Fruit fly (Drosophila melanogaster) whole organism, embryonic: ENCODE data around the gene CG12194.
A peak's percentile ranks its signal among the peaks of the same experiment; 100 is the strongest.

Experiments used
- Aef1 ChIP-seq: fragments of 200-800 bp; sonication (Bioruptor generic); IDR thresholded peaks from 3 replicates; pipeline ENCODE4 v1.3.6; 2022; ENCODE audit warnings: missing biosample characterization, missing genetic modification characterization
- Blimp-1 ChIP-seq: fragments of 200-800 bp; sonication (Bioruptor generic); optimal IDR thresholded peaks from 3 replicates; lab custom pipeline; 2018; ENCODE audit warnings: missing biosample characterization, missing genetic modification characterization, mild to moderate bottlenecking, moderate library complexity, missing genetic modification reagents
- C15 ChIP-seq: fragments of 200-800 bp; sonication (Bioruptor generic); IDR thresholded peaks from 3 replicates; pipeline ENCODE4 v1.3.6; 2022; ENCODE audit warnings: missing biosample characterization, missing genetic modification characterization
- CG11093 ChIP-seq: fragments of 200-800 bp; sonication (Bioruptor generic); IDR thresholded peaks from 3 replicates; pipeline ENCODE4 v1.3.6; 2022; ENCODE audit warnings: missing biosample characterization, missing genetic modification characterization
- CG12071 ChIP-seq: fragments of 200-800 bp; sonication (Bioruptor generic); optimal IDR thresholded peaks from 3 replicates; lab custom pipeline; 2018; ENCODE audit warnings: missing biosample characterization, mild to moderate bottlenecking, missing genetic modification characterization
- CG1233 ChIP-seq: fragments of 200-800 bp; sonication (Bioruptor generic); optimal IDR thresholded peaks from 4 replicates; lab custom pipeline; 2018; ENCODE audit warnings: missing biosample characterization, mild to moderate bottlenecking, missing genetic modification characterization
- CG12744 ChIP-seq: fragments of 200-800 bp; sonication (Bioruptor generic); optimal IDR thresholded peaks from 2 replicates; lab custom pipeline; 2016; ENCODE audit warnings: missing biosample characterization, missing genetic modification characterization
- CG13123 ChIP-seq: fragments of 200-800 bp; sonication (Bioruptor generic); optimal IDR thresholded peaks from 2 replicates; lab custom pipeline; 2016; ENCODE audit warnings: missing biosample characterization, missing genetic modification characterization
- CG13287 ChIP-seq: fragments of 200-800 bp; sonication (Bioruptor generic); IDR thresholded peaks from 2 replicates; pipeline ENCODE4 v1.3.6; 2022; ENCODE audit warnings: missing biosample characterization, missing genetic modification characterization; ENCODE audit not compliant: partially characterized antibody
- CG15514 ChIP-seq: fragments of 200-800 bp; sonication (Bioruptor generic); optimal IDR thresholded peaks from 3 replicates; lab custom pipeline; 2017; ENCODE audit warnings: missing biosample characterization, missing genetic modification characterization, mild to moderate bottlenecking, moderate library complexity, missing genetic modification reagents
- CG15696 ChIP-seq: fragments of 200-800 bp; sonication (Bioruptor generic); optimal IDR thresholded peaks from 2 replicates; lab custom pipeline; 2019; ENCODE audit warnings: missing biosample characterization, mild to moderate bottlenecking, missing genetic modification characterization, moderate library complexity
- CG16863 ChIP-seq: fragments of 200-800 bp; sonication (Bioruptor generic); optimal IDR thresholded peaks from 3 replicates; lab custom pipeline; 2016; ENCODE audit warnings: missing biosample characterization, missing genetic modification characterization
- CG17186 ChIP-seq: fragments of 200-800 bp; sonication (Bioruptor generic); optimal IDR thresholded peaks from 3 replicates; lab custom pipeline; 2017; ENCODE audit warnings: missing biosample characterization, missing genetic modification reagents, missing genetic modification characterization
- CG2120 ChIP-seq: fragments of 200-800 bp; sonication (Bioruptor generic); optimal IDR thresholded peaks from 3 replicates; lab custom pipeline; 2016; ENCODE audit warnings: missing biosample characterization, missing genetic modification characterization
- CG2889 ChIP-seq: fragments of 200-800 bp; sonication (Bioruptor generic); IDR thresholded peaks from 3 replicates; pipeline ENCODE4 v1.3.6; 2022; ENCODE audit warnings: missing biosample characterization, missing genetic modification characterization
- CG32532 ChIP-seq: fragments of 200-800 bp; sonication (Bioruptor generic); IDR thresholded peaks from 2 replicates; pipeline ENCODE4 v1.3.6; 2022; ENCODE audit warnings: missing biosample characterization, missing genetic modification characterization
- CG33213 ChIP-seq: fragments of 200-800 bp; sonication (Bioruptor generic); optimal IDR thresholded peaks from 3 replicates; lab custom pipeline; 2016; ENCODE audit warnings: missing biosample characterization, missing genetic modification characterization
- CG34224 ChIP-seq: fragments of 200-800 bp; sonication (Bioruptor generic); IDR thresholded peaks from 3 replicates; pipeline ENCODE4 v1.3.6; 2022; ENCODE audit warnings: missing biosample characterization, missing genetic modification characterization; ENCODE audit not compliant: partially characterized antibody
- CG6791 ChIP-seq: fragments of 200-800 bp; sonication (Bioruptor generic); IDR thresholded peaks from 3 replicates; pipeline ENCODE4 v1.3.6; 2022; ENCODE audit warnings: missing biosample characterization, missing genetic modification characterization; ENCODE audit not compliant: partially characterized antibody
- CG8765 ChIP-seq: fragments of 200-800 bp; sonication (Bioruptor generic); IDR thresholded peaks from 2 replicates; pipeline ENCODE4 v1.3.6; 2022; ENCODE audit warnings: missing biosample characterization, missing genetic modification characterization
- CG9797 ChIP-seq: fragments of 200-800 bp; sonication (Bioruptor generic); optimal IDR thresholded peaks from 3 replicates; lab custom pipeline; 2018; ENCODE audit warnings: missing biosample characterization, mild to moderate bottlenecking, missing genetic modification characterization
- Dek ChIP-seq: fragments of 200-800 bp; sonication (Bioruptor generic); optimal IDR thresholded peaks from 3 replicates; lab custom pipeline; 2019; ENCODE audit warnings: missing biosample characterization, mild to moderate bottlenecking, missing genetic modification characterization, moderate library complexity
- Gsc ChIP-seq: fragments of 200-800 bp; sonication (Bioruptor generic); IDR thresholded peaks from 2 replicates; pipeline ENCODE4 v1.3.6; 2022; ENCODE audit warnings: missing biosample characterization, missing genetic modification characterization
- HHEX ChIP-seq: fragments of 200-800 bp; sonication (Bioruptor generic); optimal IDR thresholded peaks from 3 replicates; lab custom pipeline; 2017; ENCODE audit warnings: missing biosample characterization, mild to moderate bottlenecking, missing genetic modification characterization, missing genetic modification reagents
- Hey ChIP-seq: fragments of 200-800 bp; sonication (Bioruptor generic); optimal IDR thresholded peaks from 3 replicates; lab custom pipeline; 2018; ENCODE audit warnings: missing biosample characterization, mild to moderate bottlenecking, missing genetic modification characterization
- Lim3 ChIP-seq: fragments of 200-800 bp; sonication (Bioruptor generic); IDR thresholded peaks from 2 replicates; pipeline ENCODE4 v1.3.6; 2022; ENCODE audit warnings: missing biosample characterization, missing genetic modification characterization
- Max ChIP-seq: fragments of 200-800 bp; sonication (Bioruptor generic); optimal IDR thresholded peaks from 2 replicates; lab custom pipeline; 2016; ENCODE audit warnings: missing biosample characterization, mild to moderate bottlenecking, missing genetic modification characterization
- Mrtf ChIP-seq: fragments of 200-800 bp; sonication (Bioruptor generic); IDR thresholded peaks from 3 replicates; pipeline ENCODE4 v1.3.6; 2022; ENCODE audit warnings: missing biosample characterization, missing genetic modification characterization
- NC2α ChIP-seq: fragments of 200-800 bp; sonication (Bioruptor generic); optimal IDR thresholded peaks from 2 replicates; lab custom pipeline; 2016; ENCODE audit warnings: missing biosample characterization, missing genetic modification characterization
- Sin3A ChIP-seq: fragments of >200 bp; optimal IDR thresholded peaks from 2 replicates; lab custom pipeline; 2018
- Vsx1 ChIP-seq: fragments of 200-800 bp; sonication (Bioruptor generic); optimal IDR thresholded peaks from 2 replicates; lab custom pipeline; 2017; ENCODE audit warnings: missing biosample characterization, mild to moderate bottlenecking, missing genetic modification characterization, missing genetic modification reagents
- ab ChIP-seq: fragments of 200-800 bp; sonication (Bioruptor generic); optimal IDR thresholded peaks from 2 replicates; lab custom pipeline; 2016; ENCODE audit warnings: missing biosample characterization, missing genetic modification characterization
- ara ChIP-seq: fragments of 200-800 bp; sonication (Bioruptor generic); IDR thresholded peaks from 2 replicates; pipeline ENCODE4 v1.3.6; 2022; ENCODE audit warnings: missing biosample characterization, missing genetic modification characterization
- bigmax ChIP-seq: fragments of 200-800 bp; sonication (Bioruptor generic); optimal IDR thresholded peaks from 2 replicates; lab custom pipeline; 2018; ENCODE audit warnings: missing biosample characterization, mild to moderate bottlenecking, missing genetic modification characterization
- chn ChIP-seq: fragments of 200-800 bp; sonication (Bioruptor generic); optimal IDR thresholded peaks from 2 replicates; lab custom pipeline; 2016; ENCODE audit warnings: missing biosample characterization, missing genetic modification characterization
- croc ChIP-seq: fragments of 200-800 bp; sonication (Bioruptor generic); conservative IDR thresholded peaks from 3 replicates; pipeline ENCODE4 v1.3.6; 2022; ENCODE audit warnings: missing biosample characterization, missing genetic modification characterization
- emc ChIP-seq: fragments of 200-800 bp; sonication (Bioruptor generic); optimal IDR thresholded peaks from 2 replicates; lab custom pipeline; 2016; ENCODE audit warnings: missing biosample characterization, missing genetic modification characterization
- fu2 ChIP-seq: fragments of 200-800 bp; sonication (Bioruptor generic); optimal IDR thresholded peaks from 2 replicates; lab custom pipeline; 2016; ENCODE audit warnings: missing biosample characterization, missing genetic modification characterization
- inv ChIP-seq: fragments of 200-800 bp; sonication (Bioruptor generic); IDR thresholded peaks from 2 replicates; pipeline ENCODE4 v1.3.6; 2022; ENCODE audit warnings: missing biosample characterization, missing genetic modification characterization; ENCODE audit not compliant: partially characterized antibody
- kay ChIP-seq: fragments of 200-800 bp; sonication (Bioruptor generic); optimal IDR thresholded peaks from 2 replicates; lab custom pipeline; 2016; ENCODE audit warnings: missing biosample characterization, missing genetic modification characterization
- maf-S ChIP-seq: fragments of 200-800 bp; sonication (Bioruptor generic); optimal IDR thresholded peaks from 2 replicates; lab custom pipeline; 2016; ENCODE audit warnings: missing biosample characterization, missing genetic modification characterization
- pan ChIP-seq, 4 experiments: fragments of >200 bp in 3 of 4; fragments of 200-800 bp in 1 of 4; sonication (Bioruptor generic) in 1 of 4; optimal IDR thresholded peaks in 3 of 4; IDR thresholded peaks in 1 of 4; 2 replicates each; pipeline versions ENCODE4 v1.3.6 to Lab custom; 2017 to 2022; ENCODE audit warnings: missing biosample characterization in 2 of 4, missing genetic modification characterization in 2 of 4, mixed read lengths in 1 of 4
- prd ChIP-seq, 3 experiments: fragments of >200 bp in 2 of 3; fragments of 200-800 bp in 1 of 3; sonication (Bioruptor generic) in 1 of 3; optimal IDR thresholded peaks in 2 of 3; IDR thresholded peaks in 1 of 3; 2 replicates in 2 of 3; 3 replicates in 1 of 3; pipeline versions ENCODE4 v1.3.6 to Lab custom; 2017 to 2022; ENCODE audit warnings: missing biosample characterization in 1 of 3, missing genetic modification characterization in 1 of 3
- psq ChIP-seq: fragments of 200-800 bp; sonication (Bioruptor generic); optimal IDR thresholded peaks from 2 replicates; lab custom pipeline; 2017; ENCODE audit warnings: missing biosample characterization, missing genetic modification characterization
- run ChIP-seq: fragments of 200-800 bp; sonication (Bioruptor generic); optimal IDR thresholded peaks from 3 replicates; lab custom pipeline; 2018; ENCODE audit warnings: missing biosample characterization, mild to moderate bottlenecking, missing genetic modification characterization
- salm ChIP-seq: fragments of 200-800 bp; sonication (Bioruptor generic); optimal IDR thresholded peaks from 2 replicates; lab custom pipeline; 2018; ENCODE audit warnings: missing biosample characterization, mild to moderate bottlenecking, missing genetic modification characterization
- ssp ChIP-seq: fragments of 200-800 bp; sonication (Bioruptor generic); IDR thresholded peaks from 2 replicates; pipeline ENCODE4 v1.3.6; 2022; ENCODE audit warnings: missing biosample characterization, missing genetic modification characterization
- tll ChIP-seq, 2 experiments: fragments of 200-800 bp in 1 of 2; fragments of >200 bp in 1 of 2; sonication (Bioruptor generic) in 1 of 2; optimal IDR thresholded peaks; 2 replicates each; lab custom pipeline; 2017 to 2019; ENCODE audit warnings: missing biosample characterization in 2 of 2, missing genetic modification characterization in 2 of 2, mild to moderate bottlenecking in 1 of 2, moderate library complexity in 1 of 2
- unc-4 ChIP-seq: fragments of 200-800 bp; sonication (Bioruptor generic); IDR thresholded peaks from 2 replicates; pipeline ENCODE4 v1.3.6; 2022; ENCODE audit warnings: missing biosample characterization, missing genetic modification characterization; ENCODE audit not compliant: partially characterized antibody

CG12194 gene

dm6 chr2L:4850356-4850755, 12.2 kb downstream of the CG12194 start, which contains the start of the genes mRpS2 and Mon1 (continued):
- TF ChIP-seq CG33213 = peak; percentile 71
- TF ChIP-seq maf-S = peak; percentile 82
- peak; percentile 65 for TF ChIP-seq CG12744 (GFP tag; lab: Kevin White, UChicago)
- TF ChIP-seq Vsx1 (GFP tag; lab: Kevin White, UChicago) = no peak
- TF ChIP-seq NC2α (GFP tag; lab: Kevin White, UChicago) = peak; percentile 6
- TF ChIP-seq fu2 (GFP tag; lab: Kevin White, UChicago) = peak; percentile 77
- TF ChIP-seq emc (GFP tag; lab: Kevin White, UChicago) = peak; percentile 63
- peak; percentile 77 for TF ChIP-seq Lim3 (GFP tag; lab: Robert Waterston, UW)
- peak; percentile 87 for TF ChIP-seq CG8765
- no peak for TF ChIP-seq CG6791 (GFP tag; lab: Robert Waterston, UW)
- peak; percentile 60 for TF ChIP-seq ab (GFP tag; lab: Kevin White, UChicago)
- peak; percentile 81 for TF ChIP-seq CG12071 (GFP tag; lab: Kevin White, UChicago)
- peak; percentile 94 for TF ChIP-seq CG1233 (GFP tag; lab: Kevin White, UChicago)
- peak; percentile 93 for TF ChIP-seq HHEX (GFP tag; lab: Kevin White, UChicago)
- TF ChIP-seq bigmax (GFP tag; lab: Kevin White, UChicago) = peak; percentile 69
- TF ChIP-seq CG9797 = peak; percentile 16
- no peak for TF ChIP-seq pan (optimal IDR thresholded peaks at IDR 0.05; lab: Kevin White, UChicago)
- TF ChIP-seq pan (GFP tag; optimal IDR thresholded peaks at IDR 0.05 in 1 of 2, IDR thresholded peaks at IDR 0.05 in 1 of 2) = peak in 1 of 2 experiments; percentile 99
- peak; percentile 51 for TF ChIP-seq CG16863 (GFP tag; lab: Kevin White, UChicago)
- peak; percentile 86 for TF ChIP-seq CG11093 (GFP tag; lab: Robert Waterston, UW)
- TF ChIP-seq CG2120 (GFP tag; lab: Kevin White, UChicago) = peak; percentile 95
- peak; percentile 93 for TF ChIP-seq CG2889 (GFP tag; lab: Robert Waterston, UW)
- TF ChIP-seq CG17186 (GFP tag; lab: Kevin White, UChicago) = peak; percentile 71
- TF ChIP-seq CG13287 (GFP tag; lab: Robert Waterston, UW) = peak; percentile 50; the same call in 1 of the 2 replicates
- peak; percentile 93 for TF ChIP-seq kay
- TF ChIP-seq Hey = no peak
- TF ChIP-seq tll (GFP tag; optimal IDR thresholded peaks at IDR 0.05; lab: Kevin White, UChicago) = no peak
- TF ChIP-seq CG15696 (tag; lab: Kevin White, UChicago) = peak; percentile 88
- peak; percentile 93 for TF ChIP-seq CG15514 (GFP tag; lab: Kevin White, UChicago)
- peak; percentile 83 for TF ChIP-seq croc (GFP tag; lab: Robert Waterston, UW)
- peak; percentile 91 for TF ChIP-seq CG13123
- TF ChIP-seq prd (optimal IDR thresholded peaks at IDR 0.05; lab: Kevin White, UChicago) = no peak
- peak; percentile 97 for TF ChIP-seq prd (GFP tag; IDR thresholded peaks at IDR 0.05; lab: Robert Waterston, UW)
- TF ChIP-seq chn = peak; percentile 90
- peak; percentile 95 for TF ChIP-seq Blimp-1 (GFP tag; lab: Kevin White, UChicago)
- peak; percentile 86 for TF ChIP-seq psq
- peak; percentile 98 for TF ChIP-seq CG32532 (GFP tag; lab: Robert Waterston, UW)
- TF ChIP-seq Sin3A (lab: Kevin White, UChicago) = no peak
- TF ChIP-seq Max (GFP tag; lab: Kevin White, UChicago) = peak; percentile 92
- peak; percentile 79 for TF ChIP-seq run (tag; lab: Kevin White, UChicago)
- TF ChIP-seq CG34224 (GFP tag; lab: Robert Waterston, UW) = peak; percentile 23; the same call in 2 of the 3 replicates
- peak; percentile 62 for TF ChIP-seq Gsc
- peak; percentile 94 for TF ChIP-seq Dek (tag; lab: Kevin White, UChicago)
- peak; percentile 90 for TF ChIP-seq ssp (GFP tag; lab: Robert Waterston, UW)
- TF ChIP-seq C15 (GFP tag; lab: Robert Waterston, UW) = peak; percentile 88
- TF ChIP-seq unc-4 = peak; percentile 36; the same call in 1 of the 2 replicates
- TF ChIP-seq ara (GFP tag; lab: Robert Waterston, UW) = peak; percentile 96
- TF ChIP-seq Aef1 = peak; percentile 96
- no peak for TF ChIP-seq inv (GFP tag; lab: Robert Waterston, UW)
- peak; percentile 86 for TF ChIP-seq Mrtf
- TF ChIP-seq salm (tag; lab: Kevin White, UChicago) = peak; percentile 72
